Fruit fly (Drosophila melanogaster): ENCODE measurements around the gene mgl.

Gene mgl

dm6 chrX:9499994-9500804 is at the start of gene mgl (continued):
- peak; percentile 43 for TF ChIP-seq trh (GFP tag; optimal IDR thresholded peaks at IDR 0.05)
- peak; percentile 77 for TF ChIP-seq CG4820 (GFP tag; optimal IDR thresholded peaks at IDR 0.05)
- no peak for TF ChIP-seq CG31224 (GFP tag; IDR thresholded peaks at IDR 0.05)
- TF ChIP-seq fd3F (GFP tag; optimal IDR thresholded peaks at IDR 0.05), result peak; percentile 28
- no peak for TF ChIP-seq Lpt (GFP tag; optimal IDR thresholded peaks at IDR 0.05)
- peak; percentile 84 for TF ChIP-seq HLHmδ (GFP tag; optimal IDR thresholded peaks at IDR 0.05)
- no peak for TF ChIP-seq jigr1 (GFP tag; IDR thresholded peaks at IDR 0.05)
- peak; percentile 65 for TF ChIP-seq crol (GFP tag; IDR thresholded peaks at IDR 0.05)
- peak; percentile 90 for TF ChIP-seq gem (tag; optimal IDR thresholded peaks at IDR 0.05)
- peak; percentile 8 for TF ChIP-seq CG10543 (GFP tag; optimal IDR thresholded peaks at IDR 0.05)
- TF ChIP-seq fd102C (GFP tag; optimal IDR thresholded peaks at IDR 0.05), result no peak
- no peak for TF ChIP-seq CG15696 (tag; optimal IDR thresholded peaks at IDR 0.05)
- TF ChIP-seq CG9876 (GFP tag; optimal IDR thresholded peaks at IDR 0.05), result no peak
- peak; percentile 85 for TF ChIP-seq fd96Cb (tag; optimal IDR thresholded peaks at IDR 0.05)
- TF ChIP-seq CG14441 (GFP tag; IDR thresholded peaks at IDR 0.05), result no peak
- TF ChIP-seq gcm (GFP tag; optimal IDR thresholded peaks at IDR 0.05), result peak; percentile 47
- TF ChIP-seq CG3407 (GFP tag; optimal IDR thresholded peaks at IDR 0.05), result peak; percentile 67
- TF ChIP-seq CG3281 (GFP tag; optimal IDR thresholded peaks at IDR 0.05), result peak; percentile 56
- peak; percentile 87 for TF ChIP-seq tio (GFP tag; optimal IDR thresholded peaks at IDR 0.05)
- TF ChIP-seq CG4707 (GFP tag; optimal IDR thresholded peaks at IDR 0.05), result no peak
- peak; percentile 79 for TF ChIP-seq Meics (GFP tag; optimal IDR thresholded peaks at IDR 0.05)
- peak; percentile 81 for TF ChIP-seq CG4424 (GFP tag; optimal IDR thresholded peaks at IDR 0.05)
- peak; percentile 41 for TF ChIP-seq CG8944 (GFP tag; optimal IDR thresholded peaks at IDR 0.05)
- peak; percentile 54 for TF ChIP-seq esg (GFP tag; conservative IDR thresholded peaks at IDR 0.05)
- peak; percentile 44 for TF ChIP-seq CG4617 (GFP tag; optimal IDR thresholded peaks at IDR 0.05; ENCODE audit: borderline replicate concordance)
- peak; percentile 81 for TF ChIP-seq bcd (GFP tag; optimal IDR thresholded peaks at IDR 0.05)
- TF ChIP-seq fu2 (GFP tag; optimal IDR thresholded peaks at IDR 0.05), result no peak
- 0 out of 3 replicates have a peak, but pooled peaks have one; percentile 21 for TF ChIP-seq knrl (GFP tag; IDR thresholded peaks at IDR 0.05; ENCODE audit: partially characterized antibody)
- peak; percentile 82 for TF ChIP-seq CG16815 (GFP tag; optimal IDR thresholded peaks at IDR 0.05)
- TF ChIP-seq Optix (GFP tag; IDR thresholded peaks at IDR 0.05), result no peak; the same call in 2 of the 3 replicates
- 0 out of 3 replicates have a peak, but pooled peaks have one; percentile 56 for TF ChIP-seq zfh1 (GFP tag; IDR thresholded peaks at IDR 0.05)
- no peak for TF ChIP-seq CG31388 (GFP tag; optimal IDR thresholded peaks at IDR 0.05)
- TF ChIP-seq CG10366 (GFP tag; IDR thresholded peaks at IDR 0.05), result peak; percentile 17; the same call in 1 of the 2 replicates
- TF ChIP-seq CG9609 (GFP tag; optimal IDR thresholded peaks at IDR 0.05), result peak; percentile 39
- TF ChIP-seq Sry-β (GFP tag; optimal IDR thresholded peaks at IDR 0.05), result peak; percentile 24
- TF ChIP-seq CG14710 (tag; optimal IDR thresholded peaks at IDR 0.05), result peak; percentile 77
- no peak for TF ChIP-seq hbn (GFP tag; IDR thresholded peaks at IDR 0.05; ENCODE audit: partially characterized antibody)
- peak; percentile 3 for TF ChIP-seq pb (GFP tag; optimal IDR thresholded peaks at IDR 0.05)
- TF ChIP-seq Awh (GFP tag; IDR thresholded peaks at IDR 0.05), result no peak; the same call in 1 of the 2 replicates
- peak; percentile 68 for TF ChIP-seq Max (GFP tag; optimal IDR thresholded peaks at IDR 0.05)
- no peak for TF ChIP-seq HLH4C (GFP tag; IDR thresholded peaks at IDR 0.05; ENCODE audit: partially characterized antibody)
- no peak for TF ChIP-seq ttk (GFP tag; IDR thresholded peaks at IDR 0.05)
- TF ChIP-seq ase (GFP tag; IDR thresholded peaks at IDR 0.05), result no peak; the same call in 2 of the 3 replicates
- peak; percentile 51; the same call in 1 of the 2 replicates for TF ChIP-seq bbx (GFP tag; IDR thresholded peaks at IDR 0.05; ENCODE audit: partially characterized antibody)
- peak; percentile 61 for TF ChIP-seq CG1603 (tag; optimal IDR thresholded peaks at IDR 0.05)
- peak; percentile 72 for TF ChIP-seq pho (GFP tag; optimal IDR thresholded peaks at IDR 0.05)
- peak; percentile 89 for TF ChIP-seq CG31441 (GFP tag; IDR thresholded peaks at IDR 0.05)
- TF ChIP-seq CG3726 (GFP tag; IDR thresholded peaks at IDR 0.05), result no peak

All from whole organism, embryonic.